Worm (Caenorhabditis elegans): Measurements from ENCODE around the gene C06A1.7.

ce11 chrII:10530907-10531306 is 33.8 kb upstream of the C06A1.7 start:
- TF ChIP-seq ztf-4 (tag; optimal IDR thresholded peaks at IDR 0.05) (no peak), nhr-25 (tag; optimal IDR thresholded peaks at IDR 0.05) (no peak), crh-2 (tag; optimal IDR thresholded peaks at IDR 0.05) (no peak), alr-1 (tag; optimal IDR thresholded peaks at IDR 0.05) (no peak), ztf-11 (tag; optimal IDR thresholded peaks at IDR 0.05) (no peak), lsy-2 (tag; optimal IDR thresholded peaks at IDR 0.05) (no peak), nhr-237 (tag; optimal IDR thresholded peaks at IDR 0.05) (no peak), snpc-4 (tag; optimal IDR thresholded peaks at IDR 0.05) (no peak), unc-39 (tag; optimal IDR thresholded peaks at IDR 0.05) (no peak), nhr-6 (tag; optimal IDR thresholded peaks at IDR 0.05) (no peak)

Measured in whole organism, L2 larva.